Fruit fly (Drosophila melanogaster) whole organism, embryonic: ENCODE results near the gene Irp-1B.
A peak's percentile ranks its signal among the peaks of the same experiment; 100 is the strongest.

ENCODE experiments used
- Atf3 ChIP-seq: fragments of 200-800 bp; sonication (Bioruptor generic); optimal IDR thresholded peaks from 3 replicates; lab custom pipeline; 2016; ENCODE audit warnings: missing biosample characterization, missing genetic modification characterization
- Bteb2 ChIP-seq: fragments of 200-800 bp; sonication (Bioruptor generic); optimal IDR thresholded peaks from 2 replicates; lab custom pipeline; 2016; ENCODE audit warnings: missing biosample characterization, missing genetic modification characterization
- CG10209 ChIP-seq: fragments of 200-800 bp; sonication (Bioruptor generic); optimal IDR thresholded peaks from 3 replicates; lab custom pipeline; 2017; ENCODE audit warnings: missing biosample characterization, mild to moderate bottlenecking, missing genetic modification characterization, missing genetic modification reagents
- CG10267 ChIP-seq: fragments of 200-800 bp; sonication (Bioruptor generic); optimal IDR thresholded peaks from 2 replicates; lab custom pipeline; 2018; ENCODE audit warnings: missing biosample characterization, mild to moderate bottlenecking, missing genetic modification characterization, moderate library complexity
- CG10543 ChIP-seq: fragments of 200-800 bp; sonication (Bioruptor generic); optimal IDR thresholded peaks from 3 replicates; lab custom pipeline; 2017; ENCODE audit warnings: missing biosample characterization, mild to moderate bottlenecking, missing genetic modification characterization, moderate library complexity
- CG13624 ChIP-seq: fragments of 200-800 bp; sonication (Bioruptor generic); optimal IDR thresholded peaks from 2 replicates; lab custom pipeline; 2016; ENCODE audit warnings: missing biosample characterization, missing genetic modification characterization
- CG14860 ChIP-seq: fragments of 200-800 bp; sonication (Bioruptor generic); IDR thresholded peaks from 3 replicates; pipeline ENCODE4 v1.3.6; 2022; ENCODE audit warnings: missing biosample characterization, missing genetic modification characterization; ENCODE audit not compliant: partially characterized antibody
- CG15514 ChIP-seq: fragments of 200-800 bp; sonication (Bioruptor generic); optimal IDR thresholded peaks from 3 replicates; lab custom pipeline; 2017; ENCODE audit warnings: missing biosample characterization, missing genetic modification characterization, mild to moderate bottlenecking, moderate library complexity, missing genetic modification reagents
- CG15601 ChIP-seq: fragments of 200-800 bp; sonication (Bioruptor generic); optimal IDR thresholded peaks from 3 replicates; lab custom pipeline; 2019; ENCODE audit warnings: missing biosample characterization, mild to moderate bottlenecking, missing genetic modification characterization, moderate library complexity
- CG1832 ChIP-seq: fragments of 200-800 bp; sonication (Bioruptor generic); optimal IDR thresholded peaks from 2 replicates; lab custom pipeline; 2017; ENCODE audit warnings: missing biosample characterization, mild to moderate bottlenecking, missing genetic modification characterization, inconsistent platforms
- CG2116 ChIP-seq: fragments of 200-800 bp; sonication (Bioruptor generic); optimal IDR thresholded peaks from 3 replicates; lab custom pipeline; 2018; ENCODE audit warnings: missing biosample characterization, mild to moderate bottlenecking, missing genetic modification characterization
- CG3281 ChIP-seq: fragments of 200-800 bp; sonication (Bioruptor generic); optimal IDR thresholded peaks from 3 replicates; lab custom pipeline; 2017; ENCODE audit warnings: missing biosample characterization, mild to moderate bottlenecking, missing genetic modification characterization
- CG3995 ChIP-seq: fragments of 200-800 bp; sonication (Bioruptor generic); optimal IDR thresholded peaks from 3 replicates; lab custom pipeline; 2016; ENCODE audit warnings: missing biosample characterization, missing genetic modification characterization
- CG5180 ChIP-seq: fragments of 200-800 bp; sonication (Bioruptor generic); optimal IDR thresholded peaks from 3 replicates; lab custom pipeline; 2017; ENCODE audit warnings: missing biosample characterization, missing genetic modification characterization, mild to moderate bottlenecking, moderate library complexity, missing genetic modification reagents
- CG5245 ChIP-seq: fragments of 200-800 bp; sonication (Bioruptor generic); optimal IDR thresholded peaks from 3 replicates; lab custom pipeline; 2016; ENCODE audit warnings: missing biosample characterization, missing genetic modification characterization
- CG6689 ChIP-seq: fragments of 200-800 bp; sonication (Bioruptor generic); IDR thresholded peaks from 2 replicates; pipeline ENCODE4 v1.3.6; 2022; ENCODE audit warnings: missing biosample characterization, missing genetic modification characterization
- CG7839 ChIP-seq: fragments of 200-800 bp; sonication (Bioruptor generic); optimal IDR thresholded peaks from 3 replicates; lab custom pipeline; 2018; ENCODE audit warnings: missing biosample characterization, mild to moderate bottlenecking, missing genetic modification characterization, moderate library complexity
- CG8765 ChIP-seq: fragments of 200-800 bp; sonication (Bioruptor generic); IDR thresholded peaks from 2 replicates; pipeline ENCODE4 v1.3.6; 2022; ENCODE audit warnings: missing biosample characterization, missing genetic modification characterization
- CkIIα-i1 ChIP-seq: fragments of 200-800 bp; sonication (Bioruptor generic); IDR thresholded peaks from 2 replicates; pipeline ENCODE4 v1.3.6; 2022; ENCODE audit warnings: missing biosample characterization, missing genetic modification characterization
- Dp ChIP-seq: fragments of 200-800 bp; sonication (Bioruptor generic); optimal IDR thresholded peaks from 2 replicates; lab custom pipeline; 2018; ENCODE audit warnings: missing biosample characterization, mild to moderate bottlenecking, missing genetic modification characterization, moderate library complexity
- Drgx ChIP-seq: fragments of 200-800 bp; sonication (Bioruptor generic); IDR thresholded peaks from 2 replicates; pipeline ENCODE4 v1.3.6; 2022; ENCODE audit warnings: missing biosample characterization, missing genetic modification characterization
- E2f1 ChIP-seq: fragments of 200-800 bp; sonication (Bioruptor generic); IDR thresholded peaks from 2 replicates; pipeline ENCODE4 v1.3.6; 2022; ENCODE audit warnings: missing biosample characterization, missing genetic modification characterization
- E2f2 ChIP-seq: fragments of 200-800 bp; sonication (Bioruptor generic); IDR thresholded peaks from 2 replicates; pipeline ENCODE4 v1.3.6; 2022; ENCODE audit warnings: missing biosample characterization, missing genetic modification characterization
- Lpt ChIP-seq: fragments of >200 bp; optimal IDR thresholded peaks from 2 replicates; lab custom pipeline; 2018; ENCODE audit warnings: missing biosample characterization, missing genetic modification characterization
- MBD-R2 ChIP-seq: fragments of 200-800 bp; sonication (Bioruptor generic); IDR thresholded peaks from 2 replicates; pipeline ENCODE4 v1.3.6; 2022; ENCODE audit warnings: missing biosample characterization, missing genetic modification characterization
- Nf-YC ChIP-seq: fragments of 200-800 bp; optimal IDR thresholded peaks from 3 replicates; lab custom pipeline; 2019; ENCODE audit warnings: missing biosample characterization, mild to moderate bottlenecking, missing genetic modification characterization, moderate library complexity
- Oaz ChIP-seq: fragments of 200-800 bp; sonication (Bioruptor generic); IDR thresholded peaks from 2 replicates; pipeline ENCODE4 v1.3.6; 2022; ENCODE audit warnings: missing biosample characterization, missing genetic modification characterization
- Scr ChIP-seq: fragments of 200-800 bp; sonication (Bioruptor generic); IDR thresholded peaks from 2 replicates; pipeline ENCODE4 v1.3.6; 2022; ENCODE audit warnings: missing biosample characterization, missing genetic modification characterization; ENCODE audit not compliant: partially characterized antibody
- Side ChIP-seq: fragments of 200-800 bp; sonication (Bioruptor generic); optimal IDR thresholded peaks from 2 replicates; lab custom pipeline; 2016; ENCODE audit warnings: missing biosample characterization, missing genetic modification characterization
- Sin3A ChIP-seq: fragments of >200 bp; optimal IDR thresholded peaks from 2 replicates; lab custom pipeline; 2018
- amos ChIP-seq: fragments of 200-800 bp; sonication (Bioruptor generic); IDR thresholded peaks from 2 replicates; pipeline ENCODE4 v1.3.6; 2022; ENCODE audit warnings: missing biosample characterization, missing genetic modification characterization; ENCODE audit not compliant: partially characterized antibody
- bbx ChIP-seq: fragments of 200-800 bp; sonication (Bioruptor generic); IDR thresholded peaks from 2 replicates; pipeline ENCODE4 v1.3.6; 2022; ENCODE audit warnings: missing biosample characterization, missing genetic modification characterization; ENCODE audit not compliant: partially characterized antibody
- cato ChIP-seq: fragments of 200-800 bp; sonication (Bioruptor generic); optimal IDR thresholded peaks from 2 replicates; lab custom pipeline; 2016; ENCODE audit warnings: missing biosample characterization, missing genetic modification characterization, borderline replicate concordance
- chm ChIP-seq: fragments of 200-800 bp; sonication (Bioruptor generic); IDR thresholded peaks from 2 replicates; pipeline ENCODE4 v1.3.6; 2022; ENCODE audit warnings: missing biosample characterization, missing genetic modification characterization
- dimm ChIP-seq: fragments of 200-800 bp; sonication (Bioruptor generic); IDR thresholded peaks from 2 replicates; pipeline ENCODE4 v1.3.6; 2022; ENCODE audit warnings: missing biosample characterization, missing genetic modification characterization
- hb ChIP-seq: fragments of 200-800 bp; sonication (Bioruptor generic); IDR thresholded peaks from 3 replicates; pipeline ENCODE4 v1.3.6; 2022; ENCODE audit warnings: missing biosample characterization, missing genetic modification characterization; ENCODE audit not compliant: partially characterized antibody
- jing ChIP-seq: fragments of 200-800 bp; sonication (Bioruptor generic); optimal IDR thresholded peaks from 2 replicates; lab custom pipeline; 2018; ENCODE audit warnings: missing biosample characterization, mild to moderate bottlenecking, missing genetic modification characterization
- jumu ChIP-seq: fragments of 200-800 bp; sonication (Bioruptor generic); optimal IDR thresholded peaks from 3 replicates; lab custom pipeline; 2016; ENCODE audit warnings: missing biosample characterization, missing genetic modification characterization
- klu ChIP-seq: fragments of 200-800 bp; sonication (Bioruptor generic); IDR thresholded peaks from 2 replicates; pipeline ENCODE4 v1.3.6; 2022; ENCODE audit warnings: missing biosample characterization, missing genetic modification characterization
- lilli ChIP-seq: fragments of 200-800 bp; sonication (Bioruptor generic); optimal IDR thresholded peaks from 3 replicates; lab custom pipeline; 2016; ENCODE audit warnings: missing biosample characterization, missing genetic modification characterization
- lola ChIP-seq, 3 experiments: fragments of >200 bp in 2 of 3; fragments of 200-800 bp in 1 of 3; sonication (Bioruptor generic) in 1 of 3; optimal IDR thresholded peaks; 2 replicates each; lab custom pipeline; 2017 to 2019; ENCODE audit warnings: missing biosample characterization in 3 of 3, missing genetic modification characterization in 3 of 3, mild to moderate bottlenecking in 1 of 3, moderate library complexity in 1 of 3
- pb ChIP-seq: fragments of 200-800 bp; sonication (Bioruptor generic); optimal IDR thresholded peaks from 3 replicates; lab custom pipeline; 2016; ENCODE audit warnings: missing biosample characterization, missing genetic modification characterization
- peb ChIP-seq: fragments of 200-800 bp; sonication (Bioruptor generic); IDR thresholded peaks from 2 replicates; pipeline ENCODE4 v1.3.6; 2022; ENCODE audit warnings: missing biosample characterization, missing genetic modification characterization
- pzg ChIP-seq: fragments of 200-800 bp; sonication (Bioruptor generic); optimal IDR thresholded peaks from 3 replicates; lab custom pipeline; 2018; ENCODE audit warnings: missing biosample characterization, mild to moderate bottlenecking, missing genetic modification characterization, moderate library complexity
- row ChIP-seq: fragments of 200-800 bp; sonication (Bioruptor generic); IDR thresholded peaks from 3 replicates; pipeline ENCODE4 v1.3.6; 2022; ENCODE audit warnings: missing biosample characterization, missing genetic modification characterization
- run ChIP-seq: fragments of 200-800 bp; sonication (Bioruptor generic); optimal IDR thresholded peaks from 3 replicates; lab custom pipeline; 2018; ENCODE audit warnings: missing biosample characterization, mild to moderate bottlenecking, missing genetic modification characterization
- sna ChIP-seq: fragments of 200-800 bp; sonication (Bioruptor generic); IDR thresholded peaks from 2 replicates; pipeline ENCODE4 v1.3.6; 2022; ENCODE audit warnings: missing biosample characterization, missing genetic modification characterization; ENCODE audit not compliant: partially characterized antibody
- tup ChIP-seq: fragments of 200-800 bp; sonication (Bioruptor generic); optimal IDR thresholded peaks from 2 replicates; lab custom pipeline; 2016; ENCODE audit warnings: missing biosample characterization, mild to moderate bottlenecking, missing genetic modification characterization, moderate library complexity
- vfl ChIP-seq: fragments of 200-800 bp; sonication (Bioruptor generic); optimal IDR thresholded peaks from 2 replicates; lab custom pipeline; 2016; ENCODE audit warnings: missing biosample characterization, missing genetic modification characterization

Irp-1B gene

DNA sequence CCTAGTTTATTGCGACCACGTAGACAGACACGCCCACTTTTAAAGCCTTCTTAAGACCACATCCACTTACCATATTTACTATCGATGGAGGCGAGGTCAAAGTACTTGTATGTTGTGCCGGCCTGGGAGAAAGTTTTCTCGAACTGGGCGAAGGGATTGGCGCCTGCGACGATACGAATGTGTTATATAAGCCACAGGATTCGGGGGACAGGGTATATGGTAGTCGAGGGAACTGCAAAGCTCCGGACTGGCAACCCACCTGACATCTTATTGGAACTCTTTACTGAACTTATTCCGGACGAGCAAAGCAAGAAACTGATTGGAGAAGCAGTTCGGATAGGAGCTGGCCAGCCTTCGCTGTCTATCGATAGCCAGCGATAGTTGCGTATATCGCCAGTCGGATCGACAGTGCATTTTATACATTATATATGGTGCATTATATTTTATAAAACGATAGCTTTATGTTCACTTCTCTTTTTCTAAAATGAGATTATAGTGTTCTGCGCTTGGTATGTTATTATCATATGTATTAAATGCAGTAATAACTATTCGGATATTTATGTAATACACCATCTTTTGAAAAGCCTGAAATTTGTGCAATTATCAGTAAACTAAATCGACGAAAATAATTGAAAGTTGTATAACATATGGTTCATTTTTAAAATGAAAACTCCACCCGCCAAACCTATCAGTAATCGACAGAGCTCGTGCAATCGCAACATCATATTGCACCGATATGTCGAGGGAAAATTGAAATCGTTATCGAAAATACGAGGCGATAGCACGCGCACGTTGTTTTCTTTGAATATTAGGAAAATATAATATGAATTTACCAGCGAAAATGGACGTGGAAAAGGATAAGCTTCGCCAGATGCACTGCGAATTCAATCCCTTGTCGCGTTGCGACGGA is at the start of gene Irp-1B, which contains the start of gene Rrp46:
Gene Irp-1B (minus strand): TSS at position 320 of the 910 bp plus-strand sequence.
Gene Rrp46 (plus strand): TSS at position 752 of the 910 bp plus-strand sequence.
- TF ChIP-seq pb (GFP tag; lab: Kevin White, UChicago) (no peak), CG2116 (GFP tag; lab: Kevin White, UChicago) (peak; percentile 88), CG3995 (GFP tag; lab: Kevin White, UChicago) (no peak), Side (GFP tag; lab: Kevin White, UChicago) (no peak), Atf3 (GFP tag; lab: Kevin White, UChicago) (no peak), CG3281 (GFP tag; lab: Kevin White, UChicago) (no peak), CG6689 (GFP tag; lab: Robert Waterston, UW) (peak; percentile 24; the same call in 1 of the 2 replicates), dimm (GFP tag; lab: Robert Waterston, UW) (no peak), CG5245 (no peak), lola (GFP tag; optimal IDR thresholded peaks at IDR 0.05; lab: Kevin White, UChicago) (no peak), Sin3A (lab: Kevin White, UChicago) (peak; percentile 54), hb (peak; percentile 98), Bteb2 (no peak), amos (GFP tag; lab: Robert Waterston, UW) (peak; percentile 83), CG10267 (tag; lab: Kevin White, UChicago) (peak; percentile 6), Oaz (no peak), lilli (peak; percentile 21), CkIIα-i1 (no peak), pzg (peak; percentile 44), jing (no peak), Scr (peak; percentile 88), CG8765 (no peak), sna (GFP tag; lab: Robert Waterston, UW) (peak; percentile 94), Lpt (no peak), CG15601 (no peak), chm (GFP tag; lab: Robert Waterston, UW) (no peak), E2f1 (GFP tag; lab: Robert Waterston, UW) (no peak), Dp (GFP tag; lab: Kevin White, UChicago) (peak; percentile 89), bbx (peak; percentile 95), CG1832 (GFP tag; lab: Kevin White, UChicago) (no peak), CG13624 (GFP tag; lab: Kevin White, UChicago) (no peak), row (GFP tag; lab: Robert Waterston, UW) (peak; percentile 37; the same call in 1 of the 3 replicates), CG7839 (tag; lab: Kevin White, UChicago) (no peak), vfl (no peak), Nf-YC (tag; lab: Kevin White, UChicago) (peak; percentile 10), E2f2 (GFP tag; lab: Robert Waterston, UW) (peak; percentile 91), tup (GFP tag; lab: Kevin White, UChicago) (no peak), klu (GFP tag; lab: Robert Waterston, UW) (no peak), run (tag; lab: Kevin White, UChicago) (no peak), CG10543 (GFP tag; lab: Kevin White, UChicago) (peak; percentile 5), jumu (GFP tag; lab: Kevin White, UChicago) (no peak), CG15514 (GFP tag; lab: Kevin White, UChicago) (peak; percentile 79), CG10209 (GFP tag; lab: Kevin White, UChicago) (peak; percentile 14), peb (GFP tag; lab: Robert Waterston, UW) (no peak), Drgx (GFP tag; lab: Robert Waterston, UW) (no peak), cato (GFP tag; lab: Kevin White, UChicago) (no peak), MBD-R2 (GFP tag; lab: Robert Waterston, UW) (peak; percentile 14), CG14860 (GFP tag; lab: Robert Waterston, UW) (peak; percentile 97), CG5180 (GFP tag; lab: Kevin White, UChicago) (no peak)
